Fruit fly (Drosophila melanogaster) whole organism, embryonic: ENCODE measurements around the gene CG13390.
A peak's percentile ranks its signal among the peaks of the same experiment; 100 is the strongest.

Source experiments
- Antp ChIP-seq: fragments of 200-800 bp; sonication (Bioruptor generic); optimal IDR thresholded peaks from 3 replicates; lab custom pipeline; 2016; ENCODE audit warnings: missing biosample characterization, missing genetic modification characterization
- BEAF-32 ChIP-seq: fragments of 200-800 bp; sonication (Bioruptor generic); optimal IDR thresholded peaks from 3 replicates; lab custom pipeline; 2017; ENCODE audit warnings: missing biosample characterization, missing genetic modification characterization, mild to moderate bottlenecking, moderate library complexity, missing genetic modification reagents
- CG10274 ChIP-seq: fragments of 200-800 bp; sonication (Bioruptor generic); optimal IDR thresholded peaks from 3 replicates; lab custom pipeline; 2017; ENCODE audit warnings: missing biosample characterization, mild to moderate bottlenecking, missing genetic modification characterization
- CG10321 ChIP-seq: fragments of 200-800 bp; sonication (Bioruptor generic); IDR thresholded peaks from 2 replicates; pipeline ENCODE4 v1.3.6; 2022; ENCODE audit warnings: missing biosample characterization, missing genetic modification characterization
- CG10654 ChIP-seq: fragments of 200-800 bp; sonication (Bioruptor generic); optimal IDR thresholded peaks from 2 replicates; lab custom pipeline; 2016; ENCODE audit warnings: missing biosample characterization, missing genetic modification characterization
- CG11504 ChIP-seq: fragments of 200-800 bp; sonication (Bioruptor generic); optimal IDR thresholded peaks from 3 replicates; lab custom pipeline; 2019; ENCODE audit warnings: missing biosample characterization, mild to moderate bottlenecking, missing genetic modification characterization, moderate library complexity
- CG11696 ChIP-seq: fragments of 200-800 bp; sonication (Bioruptor generic); IDR thresholded peaks from 2 replicates; pipeline ENCODE4 v1.3.6; 2022; ENCODE audit warnings: missing biosample characterization, missing genetic modification characterization
- CG12942 ChIP-seq: fragments of 200-800 bp; sonication (Bioruptor generic); optimal IDR thresholded peaks from 3 replicates; lab custom pipeline; 2016; ENCODE audit warnings: missing biosample characterization, missing genetic modification characterization
- CG13296 ChIP-seq: fragments of 200-800 bp; sonication (Bioruptor generic); optimal IDR thresholded peaks from 3 replicates; lab custom pipeline; 2018; ENCODE audit warnings: missing biosample characterization, mild to moderate bottlenecking, missing genetic modification characterization
- CG14050 ChIP-seq: fragments of 200-800 bp; sonication (Bioruptor generic); IDR thresholded peaks from 3 replicates; pipeline ENCODE4 v1.3.6; 2022; ENCODE audit warnings: missing biosample characterization, missing genetic modification characterization
- CG14441 ChIP-seq: fragments of 200-800 bp; sonication (Bioruptor generic); IDR thresholded peaks from 2 replicates; pipeline ENCODE4 v1.3.6; 2022; ENCODE audit warnings: missing biosample characterization, missing genetic modification characterization
- CG14965 ChIP-seq: fragments of 200-800 bp; sonication (Bioruptor generic); optimal IDR thresholded peaks from 2 replicates; lab custom pipeline; 2016; ENCODE audit warnings: missing biosample characterization, missing genetic modification characterization, borderline replicate concordance
- CG1602 ChIP-seq: fragments of 200-800 bp; sonication (Bioruptor generic); optimal IDR thresholded peaks from 3 replicates; lab custom pipeline; 2016; ENCODE audit warnings: missing biosample characterization, missing genetic modification characterization
- CG17328 ChIP-seq: fragments of 200-800 bp; sonication (Bioruptor generic); IDR thresholded peaks from 2 replicates; pipeline ENCODE4 v1.3.6; 2022; ENCODE audit warnings: missing biosample characterization, missing genetic modification characterization
- CG17568 ChIP-seq: fragments of 200-800 bp; sonication (Bioruptor generic); optimal IDR thresholded peaks from 2 replicates; lab custom pipeline; 2018; ENCODE audit warnings: missing biosample characterization, mild to moderate bottlenecking, missing genetic modification characterization, moderate library complexity
- CG1792 ChIP-seq: fragments of 200-800 bp; sonication (Bioruptor generic); optimal IDR thresholded peaks from 2 replicates; lab custom pipeline; 2016; ENCODE audit warnings: missing biosample characterization, missing genetic modification characterization
- CG2129 ChIP-seq: fragments of 200-800 bp; sonication (Bioruptor generic); IDR thresholded peaks from 2 replicates; pipeline ENCODE4 v1.3.6; 2022; ENCODE audit warnings: missing biosample characterization, missing genetic modification characterization; ENCODE audit not compliant: partially characterized antibody
- CG32767 ChIP-seq: fragments of 200-800 bp; sonication (Bioruptor generic); IDR thresholded peaks from 2 replicates; pipeline ENCODE4 v1.3.6; 2022; ENCODE audit warnings: missing biosample characterization, missing genetic modification characterization
- CG5245 ChIP-seq: fragments of 200-800 bp; sonication (Bioruptor generic); optimal IDR thresholded peaks from 3 replicates; lab custom pipeline; 2016; ENCODE audit warnings: missing biosample characterization, missing genetic modification characterization
- CG8089 ChIP-seq: fragments of 200-800 bp; sonication (Bioruptor generic); optimal IDR thresholded peaks from 3 replicates; lab custom pipeline; 2016; ENCODE audit warnings: missing biosample characterization, missing genetic modification characterization
- CG9727 ChIP-seq: fragments of 200-800 bp; sonication (Bioruptor generic); optimal IDR thresholded peaks from 3 replicates; lab custom pipeline; 2017; ENCODE audit warnings: missing biosample characterization, mild to moderate bottlenecking, missing genetic modification characterization
- CoRest ChIP-seq: fragments of 200-800 bp; sonication (Bioruptor generic); optimal IDR thresholded peaks from 3 replicates; lab custom pipeline; 2018; ENCODE audit warnings: missing biosample characterization, mild to moderate bottlenecking, missing genetic modification characterization, moderate library complexity
- ERR ChIP-seq: fragments of 200-800 bp; sonication (Bioruptor generic); optimal IDR thresholded peaks from 2 replicates; lab custom pipeline; 2016; ENCODE audit warnings: missing biosample characterization, missing genetic modification characterization
- Fer3 ChIP-seq: fragments of 200-800 bp; sonication (Bioruptor generic); optimal IDR thresholded peaks from 2 replicates; lab custom pipeline; 2018; ENCODE audit warnings: missing biosample characterization, mild to moderate bottlenecking, missing genetic modification characterization, moderate library complexity
- HHEX ChIP-seq: fragments of 200-800 bp; sonication (Bioruptor generic); optimal IDR thresholded peaks from 3 replicates; lab custom pipeline; 2017; ENCODE audit warnings: missing biosample characterization, mild to moderate bottlenecking, missing genetic modification characterization, missing genetic modification reagents
- HmgZ ChIP-seq: fragments of 200-800 bp; sonication (Bioruptor generic); optimal IDR thresholded peaks from 2 replicates; lab custom pipeline; 2018; ENCODE audit warnings: missing biosample characterization, mild to moderate bottlenecking, missing genetic modification characterization
- Hsf ChIP-seq: fragments of 200-800 bp; sonication (Bioruptor generic); optimal IDR thresholded peaks from 3 replicates; lab custom pipeline; 2016; ENCODE audit warnings: missing biosample characterization, missing genetic modification characterization
- Med ChIP-seq: fragments of 200-800 bp; sonication (Bioruptor generic); peaks from one replicate; lab custom pipeline; 2016; ENCODE audit warnings: missing biosample characterization, missing genetic modification characterization, mild to moderate bottlenecking, inconsistent platforms, moderate library complexity
- Vsx1 ChIP-seq: fragments of 200-800 bp; sonication (Bioruptor generic); optimal IDR thresholded peaks from 2 replicates; lab custom pipeline; 2017; ENCODE audit warnings: missing biosample characterization, mild to moderate bottlenecking, missing genetic modification characterization, missing genetic modification reagents
- Xrp1 ChIP-seq: fragments of 200-800 bp; sonication (Bioruptor generic); IDR thresholded peaks from 2 replicates; pipeline ENCODE4 v1.3.6; 2022; ENCODE audit warnings: missing biosample characterization, missing genetic modification characterization
- ap ChIP-seq: fragments of 200-800 bp; sonication (Bioruptor generic); IDR thresholded peaks from 2 replicates; pipeline ENCODE4 v1.3.6; 2022; ENCODE audit warnings: missing biosample characterization, missing genetic modification characterization
- cad ChIP-seq: fragments of >200 bp; optimal IDR thresholded peaks from 2 replicates; lab custom pipeline; 2017; ENCODE audit warnings: missing biosample characterization, missing genetic modification characterization
- cg ChIP-seq: fragments of 200-800 bp; sonication (Bioruptor generic); optimal IDR thresholded peaks from 3 replicates; lab custom pipeline; 2019; ENCODE audit warnings: missing biosample characterization, mild to moderate bottlenecking, missing genetic modification characterization, moderate library complexity
- chif ChIP-seq, 2 experiments: fragments of 200-800 bp; sonication (Bioruptor generic); optimal IDR thresholded peaks; 3 replicates each; lab custom pipeline; 2016; ENCODE audit warnings: missing biosample characterization in 2 of 2, missing genetic modification characterization in 2 of 2
- corto ChIP-seq: fragments of 200-800 bp; sonication (Bioruptor generic); optimal IDR thresholded peaks from 2 replicates; lab custom pipeline; 2016; ENCODE audit warnings: missing biosample characterization, mild to moderate bottlenecking, missing genetic modification characterization, moderate library complexity
- crc ChIP-seq: fragments of 200-800 bp; sonication (Bioruptor generic); optimal IDR thresholded peaks from 2 replicates; lab custom pipeline; 2016; ENCODE audit warnings: missing biosample characterization, missing genetic modification characterization
- da ChIP-seq: fragments of 200-800 bp; sonication (Bioruptor generic); optimal IDR thresholded peaks from 2 replicates; lab custom pipeline; 2016; ENCODE audit warnings: missing biosample characterization, missing genetic modification characterization
- fd3F ChIP-seq: fragments of 200-800 bp; sonication (Bioruptor generic); optimal IDR thresholded peaks from 2 replicates; lab custom pipeline; 2018; ENCODE audit warnings: missing biosample characterization, mild to moderate bottlenecking, missing genetic modification characterization, moderate library complexity
- jing ChIP-seq: fragments of 200-800 bp; sonication (Bioruptor generic); optimal IDR thresholded peaks from 2 replicates; lab custom pipeline; 2018; ENCODE audit warnings: missing biosample characterization, mild to moderate bottlenecking, missing genetic modification characterization
- ken ChIP-seq: fragments of 200-800 bp; sonication (Bioruptor generic); IDR thresholded peaks from 3 replicates; pipeline ENCODE4 v1.3.6; 2022; ENCODE audit warnings: missing biosample characterization, missing genetic modification characterization
- lmd ChIP-seq: fragments of 200-800 bp; sonication (Bioruptor generic); IDR thresholded peaks from 2 replicates; pipeline ENCODE4 v1.3.6; 2022; ENCODE audit warnings: missing biosample characterization, missing genetic modification characterization
- nau ChIP-seq: fragments of 200-800 bp; sonication (Bioruptor generic); optimal IDR thresholded peaks from 3 replicates; lab custom pipeline; 2017; ENCODE audit warnings: missing biosample characterization, mild to moderate bottlenecking, missing genetic modification characterization, missing genetic modification reagents
- nom ChIP-seq: fragments of 200-800 bp; sonication (Bioruptor generic); optimal IDR thresholded peaks from 2 replicates; lab custom pipeline; 2017; ENCODE audit warnings: missing biosample characterization, missing genetic modification characterization, mild to moderate bottlenecking, moderate library complexity, missing genetic modification reagents
- pfk ChIP-seq: fragments of 200-800 bp; sonication (Bioruptor generic); optimal IDR thresholded peaks from 2 replicates; lab custom pipeline; 2018; ENCODE audit warnings: missing biosample characterization, mild to moderate bottlenecking, missing genetic modification characterization, moderate library complexity
- pnt ChIP-seq: fragments of 200-800 bp; sonication (Bioruptor generic); optimal IDR thresholded peaks from 3 replicates; lab custom pipeline; 2016; ENCODE audit warnings: missing biosample characterization, missing genetic modification characterization
- prd ChIP-seq, 3 experiments: fragments of >200 bp in 2 of 3; fragments of 200-800 bp in 1 of 3; sonication (Bioruptor generic) in 1 of 3; optimal IDR thresholded peaks in 2 of 3; IDR thresholded peaks in 1 of 3; 2 replicates in 2 of 3; 3 replicates in 1 of 3; pipeline versions ENCODE4 v1.3.6 to Lab custom; 2017 to 2022; ENCODE audit warnings: missing biosample characterization in 1 of 3, missing genetic modification characterization in 1 of 3
- pros ChIP-seq: fragments of 200-800 bp; sonication (Bioruptor generic); optimal IDR thresholded peaks from 3 replicates; lab custom pipeline; 2019; ENCODE audit warnings: missing biosample characterization, mild to moderate bottlenecking, missing genetic modification characterization, moderate library complexity
- psq ChIP-seq: fragments of 200-800 bp; sonication (Bioruptor generic); optimal IDR thresholded peaks from 2 replicates; lab custom pipeline; 2017; ENCODE audit warnings: missing biosample characterization, missing genetic modification characterization

Gene CG13390

dm6 chr2L:8414887-8415883 lies 38.6 kb upstream of the CG13390 start, which contains the start of the genes CG13398 and Akap200 (continued):
- TF ChIP-seq CG10654, result no peak
- no peak for TF ChIP-seq CG5245 (GFP tag; lab: Kevin White, UChicago)
- no peak for TF ChIP-seq CG14965 (GFP tag; lab: Kevin White, UChicago)
- peak; percentile 16 for TF ChIP-seq Hsf (GFP tag; lab: Kevin White, UChicago)
- peak; percentile 2 for TF ChIP-seq HHEX (GFP tag; lab: Kevin White, UChicago)
- TF ChIP-seq CG2129, result no peak
- TF ChIP-seq nom, result peak; percentile 61
- TF ChIP-seq Antp, result no peak
- TF ChIP-seq jing (GFP tag; lab: Kevin White, UChicago), result no peak
- no peak for TF ChIP-seq CG14050
- TF ChIP-seq CG17568, result no peak
- no peak for TF ChIP-seq Fer3 (tag; lab: Kevin White, UChicago)
- TF ChIP-seq ap (GFP tag; lab: Robert Waterston, UW), result no peak
- no peak for TF ChIP-seq CG11696
- no peak for TF ChIP-seq pfk (GFP tag; lab: Kevin White, UChicago)
- TF ChIP-seq CG17328 (GFP tag; lab: Robert Waterston, UW), result no peak
- no peak for TF ChIP-seq Xrp1 (GFP tag; lab: Robert Waterston, UW)
- peak; percentile 38 for TF ChIP-seq CG9727 (GFP tag; lab: Kevin White, UChicago)
- no peak for TF ChIP-seq HmgZ
- no peak for TF ChIP-seq CG10321 (GFP tag; lab: Robert Waterston, UW)
- no peak; the same call in 1 of the 2 replicates for TF ChIP-seq lmd (GFP tag; lab: Robert Waterston, UW)
- TF ChIP-seq pnt, result no peak
- TF ChIP-seq nau (GFP tag; lab: Kevin White, UChicago), result no peak
- no peak; the same call in 1 of the 2 replicates for TF ChIP-seq CG32767
- TF ChIP-seq fd3F (GFP tag; lab: Kevin White, UChicago), result peak; percentile 5
- TF ChIP-seq crc, result no peak
- TF ChIP-seq ERR (GFP tag; lab: Kevin White, UChicago), result no peak
- peak; percentile 31 for TF ChIP-seq CG1602 (GFP tag; lab: Kevin White, UChicago)
- TF ChIP-seq prd (optimal IDR thresholded peaks at IDR 0.05; lab: Kevin White, UChicago), result no peak
- peak; percentile 47; the same call in 1 of the 3 replicates for TF ChIP-seq prd (GFP tag; IDR thresholded peaks at IDR 0.05; lab: Robert Waterston, UW)
- no peak for TF ChIP-seq CG10274 (GFP tag; lab: Kevin White, UChicago)
- no peak for TF ChIP-seq CG13296 (GFP tag; lab: Kevin White, UChicago)
- peak; percentile 16 for TF ChIP-seq BEAF-32
- TF ChIP-seq chif (GFP tag; optimal IDR thresholded peaks at IDR 0.05; lab: Kevin White, UChicago), result no peak
- no peak for TF ChIP-seq CG1792 (GFP tag; lab: Kevin White, UChicago)
- no peak for TF ChIP-seq CG8089 (GFP tag; lab: Kevin White, UChicago)
- peak; percentile 24 for TF ChIP-seq pros
- no peak for TF ChIP-seq cg (GFP tag; lab: Kevin White, UChicago)
- TF ChIP-seq corto, result no peak
- TF ChIP-seq Med (GFP tag; lab: Kevin White, UChicago), result peak; percentile 76
- TF ChIP-seq CG12942, result no peak
- TF ChIP-seq CG14441 (GFP tag; lab: Robert Waterston, UW), result 0 out of 2 replicates have a peak, but pooled peaks have one; percentile 17
- TF ChIP-seq CG11504 (tag; lab: Kevin White, UChicago), result no peak
- 0 out of 3 replicates have a peak, but pooled peaks have one; percentile 25 for TF ChIP-seq ken (GFP tag; lab: Robert Waterston, UW)
- no peak for TF ChIP-seq Vsx1 (GFP tag; lab: Kevin White, UChicago)
- peak; percentile 70 for TF ChIP-seq CoRest (tag; lab: Kevin White, UChicago)
- no peak for TF ChIP-seq da (GFP tag; lab: Kevin White, UChicago)
- no peak for TF ChIP-seq cad (GFP tag; lab: Kevin White, UChicago)
- no peak for TF ChIP-seq psq (GFP tag; lab: Kevin White, UChicago)
